Worm (Caenorhabditis elegans) whole organism, L1 larva: Measurements from ENCODE around the gene pek-1.
A peak's percentile ranks its signal among the peaks of the same experiment; 100 is the strongest.

Source experiments
- C04F5.9 ChIP-seq: sonication (generic microtip); optimal IDR thresholded peaks from 2 replicates; lab custom pipeline; 2016; ENCODE audit warnings: missing genetic modification characterization, missing compliant biosample characterization
- F16B12.6 ChIP-seq: fragments of 150-350 bp; optimal IDR thresholded peaks from 2 replicates; lab custom pipeline; 2014; ENCODE audit warnings: missing biosample characterization, missing genetic modification characterization
- Y116A8C.19 ChIP-seq: sonication (generic microtip); optimal IDR thresholded peaks from 2 replicates; lab custom pipeline; 2016; ENCODE audit warnings: missing compliant biosample characterization, missing genetic modification characterization, borderline replicate concordance
- alr-1 ChIP-seq: fragments of 200-800 bp; sonication (Bioruptor generic); optimal IDR thresholded peaks from 2 replicates; lab custom pipeline; 2018; ENCODE audit warnings: borderline replicate concordance, mild to moderate bottlenecking, missing genetic modification characterization, missing compliant biosample characterization
- blmp-1 ChIP-seq: fragments of 150-350 bp; optimal IDR thresholded peaks from 2 replicates; lab custom pipeline; 2014; ENCODE audit warnings: missing biosample characterization, missing genetic modification characterization
- ceh-63 ChIP-seq: fragments of 200-800 bp; sonication (Bioruptor generic); optimal IDR thresholded peaks from 2 replicates; lab custom pipeline; 2018; ENCODE audit warnings: mild to moderate bottlenecking, missing genetic modification characterization, missing compliant biosample characterization
- dpl-1 ChIP-seq, 3 experiments: fragments of 150-350 bp in 2 of 3; sonication (generic microtip) in 1 of 3; optimal IDR thresholded peaks; 2 replicates each; lab custom pipeline; 2014 to 2017; ENCODE audit warnings: missing biosample characterization in 3 of 3, missing genetic modification characterization in 3 of 3, missing genetic modification reagents in 3 of 3
- dsc-1 ChIP-seq: sonication (generic microtip); optimal IDR thresholded peaks from 2 replicates; lab custom pipeline; 2016; ENCODE audit warnings: mild to moderate bottlenecking, missing genetic modification characterization, missing compliant biosample characterization
- efl-3 ChIP-seq: fragments of 200-800 bp; sonication (Bioruptor generic); optimal IDR thresholded peaks from 2 replicates; lab custom pipeline; 2018; ENCODE audit warnings: mild to moderate bottlenecking, missing genetic modification characterization, missing compliant biosample characterization
- egl-13 ChIP-seq: sonication (generic microtip); optimal IDR thresholded peaks from 2 replicates; lab custom pipeline; 2016; ENCODE audit warnings: missing genotype, missing genetic modification reagents, missing genetic modification characterization, missing compliant biosample characterization
- elt-2 ChIP-seq: sonication (generic microtip); optimal IDR thresholded peaks from 2 replicates; lab custom pipeline; 2016; ENCODE audit warnings: missing genetic modification characterization, mild to moderate bottlenecking, inconsistent platforms, missing compliant biosample characterization, missing genetic modification reagents
- elt-3 ChIP-seq, 6 experiments: fragments of 150-350 bp in 1 of 6; sonication (generic microtip); optimal IDR thresholded peaks; 2 replicates each; lab custom pipeline; 2017 to 2018; ENCODE audit warnings: missing biosample characterization in 6 of 6, missing genetic modification characterization in 6 of 6, inconsistent platforms in 1 of 6
- fkh-10 ChIP-seq: sonication (generic microtip); optimal IDR thresholded peaks from 2 replicates; lab custom pipeline; 2017; ENCODE audit warnings: missing biosample characterization, missing genetic modification reagents, missing genetic modification characterization
- fkh-8 ChIP-seq: sonication (generic microtip); optimal IDR thresholded peaks from 2 replicates; lab custom pipeline; 2016; ENCODE audit warnings: mild to moderate bottlenecking, missing genetic modification characterization, missing compliant biosample characterization
- grh-1 ChIP-seq: fragments of 200-800 bp; sonication (Bioruptor generic); IDR thresholded peaks from 2 replicates; pipeline ENCODE4 v1.3.6; 2022; ENCODE audit warnings: missing genetic modification reagents, missing genetic modification characterization, missing compliant biosample characterization
- hpl-2 ChIP-seq: fragments of 150-350 bp; optimal IDR thresholded peaks from 2 replicates; lab custom pipeline; 2014; ENCODE audit warnings: missing biosample characterization, missing genetic modification reagents, missing genetic modification characterization
- jun-1 ChIP-seq: fragments of 150-350 bp; optimal IDR thresholded peaks from 2 replicates; lab custom pipeline; 2014; ENCODE audit warnings: missing biosample characterization, missing genetic modification reagents, missing genetic modification characterization
- lin-13 ChIP-seq: fragments of 150-350 bp; optimal IDR thresholded peaks from 2 replicates; lab custom pipeline; 2014; ENCODE audit warnings: missing biosample characterization, missing genetic modification reagents, missing genetic modification characterization
- lin-14 ChIP-seq: fragments of 200-800 bp; sonication (Bioruptor generic); optimal IDR thresholded peaks from 2 replicates; lab custom pipeline; 2018; ENCODE audit warnings: mild to moderate bottlenecking, missing genetic modification characterization, moderate library complexity, missing compliant biosample characterization
- lin-39 ChIP-seq: fragments of 150-350 bp; optimal IDR thresholded peaks from 2 replicates; lab custom pipeline; 2014; ENCODE audit warnings: missing biosample characterization, missing genetic modification reagents, missing genetic modification characterization
- mab-9 ChIP-seq: fragments of 200-800 bp; sonication (Bioruptor generic); IDR thresholded peaks from 2 replicates; pipeline ENCODE4 v1.3.6; 2022; ENCODE audit warnings: missing genetic modification reagents, missing genetic modification characterization, missing compliant biosample characterization
- nhr-12 ChIP-seq: sonication (generic microtip); optimal IDR thresholded peaks from 2 replicates; lab custom pipeline; 2017; ENCODE audit warnings: missing biosample characterization, missing genetic modification characterization
- nhr-19 ChIP-seq: fragments of 200-800 bp; sonication (Bioruptor generic); conservative IDR thresholded peaks from 2 replicates; pipeline ENCODE4 v1.3.6; 2022; ENCODE audit warnings: missing genetic modification characterization, missing compliant biosample characterization
- nhr-20 ChIP-seq: sonication (generic microtip); optimal IDR thresholded peaks from 2 replicates; lab custom pipeline; 2016; ENCODE audit warnings: mild to moderate bottlenecking, missing genetic modification characterization, missing compliant biosample characterization
- nhr-237 ChIP-seq: fragments of 150-350 bp; optimal IDR thresholded peaks from 2 replicates; lab custom pipeline; 2014; ENCODE audit warnings: missing biosample characterization, missing genetic modification characterization
- nhr-28 ChIP-seq: fragments of 150-350 bp; optimal IDR thresholded peaks from 2 replicates; lab custom pipeline; 2014; ENCODE audit warnings: missing biosample characterization, missing genetic modification characterization
- nhr-47 ChIP-seq: sonication (generic microtip); optimal IDR thresholded peaks from 2 replicates; lab custom pipeline; 2016; ENCODE audit warnings: mild to moderate bottlenecking, missing genetic modification characterization, moderate library complexity, missing compliant biosample characterization
- nhr-71 ChIP-seq: sonication (generic microtip); optimal IDR thresholded peaks from 2 replicates; lab custom pipeline; 2016; ENCODE audit warnings: mild to moderate bottlenecking, missing genetic modification characterization, moderate library complexity, missing compliant biosample characterization
- nhr-85 ChIP-seq: sonication (generic microtip); peaks from one replicate; lab custom pipeline; 2016; ENCODE audit warnings: missing genetic modification characterization, inconsistent platforms, missing compliant biosample characterization
- pax-3 ChIP-seq: fragments of 200-800 bp; sonication (Bioruptor generic); optimal IDR thresholded peaks from 2 replicates; lab custom pipeline; 2018; ENCODE audit warnings: mild to moderate bottlenecking, missing genetic modification characterization, moderate library complexity, missing compliant biosample characterization
- snpc-4 ChIP-seq: fragments of 150-350 bp; optimal IDR thresholded peaks from 2 replicates; lab custom pipeline; 2014; ENCODE audit warnings: missing biosample characterization, missing genetic modification characterization
- sox-4 ChIP-seq: sonication (generic microtip); optimal IDR thresholded peaks from 2 replicates; lab custom pipeline; 2016; ENCODE audit warnings: missing genetic modification characterization, missing compliant biosample characterization
- sup-37 ChIP-seq: fragments of 200-800 bp; sonication (Bioruptor generic); optimal IDR thresholded peaks from 2 replicates; lab custom pipeline; 2018; ENCODE audit warnings: mild to moderate bottlenecking, missing genetic modification characterization, missing compliant biosample characterization
- unc-62 ChIP-seq: fragments of 150-350 bp; optimal IDR thresholded peaks from 2 replicates; lab custom pipeline; 2014; ENCODE audit warnings: missing biosample characterization, missing genetic modification reagents, missing genetic modification characterization
- vab-15 ChIP-seq: sonication (generic microtip); optimal IDR thresholded peaks from 2 replicates; lab custom pipeline; 2017; ENCODE audit warnings: missing genotype, mild to moderate bottlenecking, missing genetic modification characterization, missing compliant biosample characterization
- zip-4 ChIP-seq: fragments of 200-800 bp; sonication (Bioruptor generic); optimal IDR thresholded peaks from 2 replicates; lab custom pipeline; 2018; ENCODE audit warnings: mild to moderate bottlenecking, missing genetic modification characterization, moderate library complexity, missing compliant biosample characterization
- ztf-11 ChIP-seq, 2 experiments: sonication (generic microtip); optimal IDR thresholded peaks; 2 replicates each; lab custom pipeline; 2016 to 2017; ENCODE audit warnings: missing genetic modification characterization in 2 of 2, missing biosample characterization in 1 of 2, missing compliant biosample characterization in 1 of 2

Gene pek-1

ce11 chrX:11454231-11454630, 39.5 kb upstream of the pek-1 start, which contains the start of gene F48C5.2:
F48C5.2 (minus strand) TSS chrX:11454331.
- TF ChIP-seq lin-14 (GFP tag; lab: Kevin White, UChicago) (peak; percentile 30), mab-9 (GFP tag; lab: Robert Waterston, UW) (no peak), Y116A8C.19 (no peak), blmp-1 (tag; lab: Kevin White, UChicago) (peak; percentile 43), dpl-1 (GFP tag; optimal IDR thresholded peaks at IDR 0.05; lab: Kevin White, UChicago) (no peak)

ce11 chrX:11452316-11452715, 37.6 kb upstream of the pek-1 start:
- TF ChIP-seq nhr-237: no peak
- TF ChIP-seq jun-1: no peak
- peak; percentile 11 for TF ChIP-seq blmp-1 (tag; lab: Kevin White, UChicago)
- TF ChIP-seq nhr-85 (tag; lab: Kevin White, UChicago): peak; percentile 69
- TF ChIP-seq zip-4: no peak
- TF ChIP-seq efl-3: no peak
- TF ChIP-seq lin-14 (GFP tag; lab: Kevin White, UChicago): peak; percentile 41
- no peak for TF ChIP-seq F16B12.6

ce11 chrX:11450261-11450660, 35.6 kb upstream of the pek-1 start:
- TF ChIP-seq elt-3 (tag; optimal IDR thresholded peaks at IDR 0.05; lab: Kevin White, UChicago): peak in 3 of 6 experiments; percentile 1 to 28 (median 17)
- peak; percentile 30 for TF ChIP-seq lin-14 (GFP tag; lab: Kevin White, UChicago)
- no peak for TF ChIP-seq snpc-4 (tag; lab: Kevin White, UChicago)
- TF ChIP-seq sox-4: no peak
- peak; percentile 32 for TF ChIP-seq blmp-1 (tag; lab: Kevin White, UChicago)
- no peak for TF ChIP-seq efl-3
- TF ChIP-seq sup-37: no peak
- no peak for TF ChIP-seq jun-1
- peak; percentile 6 for TF ChIP-seq nhr-20

ce11 chrX:11447695-11448094, 33.0 kb upstream of the pek-1 start:
- TF ChIP-seq nhr-71: peak; percentile 4
- peak; percentile 16 for TF ChIP-seq lin-14 (GFP tag; lab: Kevin White, UChicago)
- no peak for TF ChIP-seq pax-3 (tag; lab: Kevin White, UChicago)
- TF ChIP-seq mab-9 (GFP tag; lab: Robert Waterston, UW): no peak
- TF ChIP-seq elt-2 (tag; lab: Kevin White, UChicago): peak; percentile 93

ce11 chrX:11446535-11446934, 31.8 kb upstream of the pek-1 start, which contains the start of gene igeg-2:
igeg-2 (minus strand) TSS chrX:11446635.
- TF ChIP-seq alr-1 (tag; lab: Kevin White, UChicago): no peak
- TF ChIP-seq snpc-4 (tag; lab: Kevin White, UChicago): no peak
- no peak for TF ChIP-seq fkh-8 (tag; lab: Kevin White, UChicago)
- no peak for TF ChIP-seq dsc-1 (tag; lab: Kevin White, UChicago)
- no peak for TF ChIP-seq nhr-12
- TF ChIP-seq egl-13 (tag; lab: Kevin White, UChicago): no peak
- no peak for TF ChIP-seq nhr-28 (tag; lab: Kevin White, UChicago)
- TF ChIP-seq hpl-2 (GFP tag; lab: Kevin White, UChicago): no peak
- no peak for TF ChIP-seq nhr-19 (GFP tag; lab: Robert Waterston, UW)
- no peak for TF ChIP-seq unc-62 (GFP tag; lab: Kevin White, UChicago)
- TF ChIP-seq grh-1 (GFP tag; lab: Robert Waterston, UW): no peak
- TF ChIP-seq lin-39 (tag; lab: Kevin White, UChicago): no peak
- no peak for TF ChIP-seq fkh-10 (GFP tag; lab: Kevin White, UChicago)
- TF ChIP-seq C04F5.9 (tag; lab: Kevin White, UChicago): no peak
- no peak for TF ChIP-seq nhr-47
- TF ChIP-seq ceh-63 (GFP tag; lab: Kevin White, UChicago): no peak
- no peak for TF ChIP-seq ztf-11 (tag; optimal IDR thresholded peaks at IDR 0.05; lab: Kevin White, UChicago)
- no peak for TF ChIP-seq lin-13 (GFP tag; lab: Kevin White, UChicago)
- TF ChIP-seq vab-15: no peak
